Worm (Caenorhabditis elegans): ENCODE results near the gene dgk-3.

- TF ChIP-seq ztf-23 (GFP tag; IDR thresholded peaks at IDR 0.05), result no peak
- TF ChIP-seq ztf-29 (GFP tag; IDR thresholded peaks at IDR 0.05), result no peak
These were observed 1.3 kb upstream of the dgk-3 start, which contains the start of gene ptr-9 for ce11 chrIII:9161553-9161952.

All from whole organism, midembryonic.